Fruit fly (Drosophila melanogaster): ENCODE results near the gene CG2691.

Gene CG2691

DNA sequence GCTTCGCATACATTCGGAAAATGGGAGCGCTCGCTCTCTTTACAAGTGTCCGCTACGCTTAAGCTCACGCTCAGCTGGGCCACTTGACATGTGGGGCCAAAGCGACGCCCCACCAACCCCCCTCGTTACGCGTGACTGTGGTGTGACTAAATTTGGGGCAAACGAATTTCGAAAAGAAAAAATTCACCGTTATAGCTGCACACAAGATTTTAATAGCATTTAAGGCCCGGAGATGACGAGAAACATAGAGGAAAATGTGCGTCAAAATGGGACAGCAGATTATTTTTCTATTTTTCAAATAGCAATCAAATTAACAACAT, 16.4 kb upstream of the CG2691 start:
- TF ChIP-seq CG34367 (tag; optimal IDR thresholded peaks at IDR 0.05): no peak
- no peak for TF ChIP-seq CG32121 (GFP tag; IDR thresholded peaks at IDR 0.05)
- no peak for TF ChIP-seq CG13204 (GFP tag; optimal IDR thresholded peaks at IDR 0.05)
- TF ChIP-seq Ets98B (GFP tag; IDR thresholded peaks at IDR 0.05): no peak
- TF ChIP-seq CG17806 (tag; optimal IDR thresholded peaks at IDR 0.05): no peak
- no peak for TF ChIP-seq CG14655 (GFP tag; optimal IDR thresholded peaks at IDR 0.05)
- TF ChIP-seq Pif1A (GFP tag; optimal IDR thresholded peaks at IDR 0.05): no peak

DNA sequence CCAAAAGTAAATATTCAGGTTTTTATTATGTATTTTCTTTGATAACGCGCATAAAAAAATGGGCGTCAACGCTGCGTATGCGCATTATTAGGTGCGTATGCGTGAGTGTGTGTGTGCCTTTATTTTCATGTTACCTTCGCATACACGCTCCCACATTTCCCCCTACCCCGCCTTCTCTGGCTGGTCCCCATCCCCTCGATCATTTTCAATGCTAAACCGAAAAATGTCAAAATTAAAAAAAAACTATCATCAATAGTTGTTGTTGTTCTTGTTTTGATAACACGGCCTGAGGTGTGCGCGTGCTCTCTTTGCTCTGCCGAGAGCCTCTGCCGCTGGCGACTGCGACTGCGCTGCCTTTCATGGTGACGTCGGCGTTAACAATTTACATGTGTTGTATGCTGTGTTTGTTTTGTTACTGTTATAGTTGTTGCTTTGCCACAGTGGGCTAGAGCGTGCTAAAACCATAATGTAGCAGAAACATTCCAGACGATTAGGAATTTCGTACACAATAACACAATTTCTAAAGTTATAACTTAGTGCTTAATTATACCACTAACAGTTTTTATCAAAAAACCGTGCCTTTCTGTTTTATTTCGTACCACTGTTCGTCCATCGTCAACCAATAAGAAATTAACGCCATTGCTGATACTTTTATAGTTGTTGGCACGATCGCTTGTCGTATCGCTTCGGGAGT, 15.9 kb upstream of the CG2691 start:
- TF ChIP-seq D1 (tag; optimal IDR thresholded peaks at IDR 0.05) (peak; percentile 93), CG10348 (GFP tag; IDR thresholded peaks at IDR 0.05) (peak; percentile 96), CG34367 (tag; optimal IDR thresholded peaks at IDR 0.05) (peak; percentile 97), CG15710 (tag; optimal IDR thresholded peaks at IDR 0.05) (peak; percentile 96), Ets98B (GFP tag; IDR thresholded peaks at IDR 0.05) (peak; percentile 99), fd96Ca (GFP tag; IDR thresholded peaks at IDR 0.05) (peak; percentile 99), rn (GFP tag; IDR thresholded peaks at IDR 0.05) (peak; percentile 97), CG32121 (GFP tag; IDR thresholded peaks at IDR 0.05) (peak; percentile 99), Pif1B (GFP tag; optimal IDR thresholded peaks at IDR 0.05) (peak; percentile 99), CG9948 (tag; optimal IDR thresholded peaks at IDR 0.05) (peak; percentile 96), CG4496 (GFP tag; IDR thresholded peaks at IDR 0.05) (peak; percentile 99), CG14655 (GFP tag; optimal IDR thresholded peaks at IDR 0.05) (peak; percentile 98), EcR (GFP tag; optimal IDR thresholded peaks at IDR 0.05) (peak; percentile 55), CG8301 (tag; optimal IDR thresholded peaks at IDR 0.05) (peak; percentile 98), Snoo (tag; optimal IDR thresholded peaks at IDR 0.05) (peak; percentile 94), CG17806 (tag; optimal IDR thresholded peaks at IDR 0.05) (peak; percentile 98), CG12605 (GFP tag; IDR thresholded peaks at IDR 0.05) (peak; percentile 98), gl (tag; optimal IDR thresholded peaks at IDR 0.05) (peak; percentile 97), CG13204 (GFP tag; optimal IDR thresholded peaks at IDR 0.05) (peak; percentile 87), CG8159 (tag; optimal IDR thresholded peaks at IDR 0.05) (peak; percentile 97), Pif1A (GFP tag; optimal IDR thresholded peaks at IDR 0.05) (peak; percentile 99)

DNA sequence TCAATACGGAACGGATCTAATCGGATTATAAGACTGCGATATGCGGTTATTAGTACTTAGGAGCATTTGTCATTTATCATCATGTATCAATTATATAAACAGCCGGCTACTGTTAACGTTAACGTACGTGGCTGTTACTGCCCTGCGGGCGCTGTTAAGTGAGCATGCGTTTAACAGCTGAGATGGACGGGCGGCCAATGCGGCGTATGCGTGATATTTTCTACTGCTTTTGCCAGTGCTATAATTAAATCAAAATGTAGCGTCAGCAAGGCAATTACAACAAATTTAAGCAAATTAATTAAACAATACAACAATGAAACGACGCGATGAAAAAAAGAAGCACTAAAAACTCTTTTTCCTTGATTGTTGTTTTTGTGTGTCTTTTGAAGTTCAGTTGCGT, 13.4 kb upstream of the CG2691 start:
- TF ChIP-seq CG4496 (GFP tag; IDR thresholded peaks at IDR 0.05): no peak
- TF ChIP-seq D1 (tag; optimal IDR thresholded peaks at IDR 0.05): no peak
- no peak for TF ChIP-seq Pif1B (GFP tag; optimal IDR thresholded peaks at IDR 0.05)
- no peak for TF ChIP-seq CG17806 (tag; optimal IDR thresholded peaks at IDR 0.05)
- TF ChIP-seq CG15710 (tag; optimal IDR thresholded peaks at IDR 0.05): no peak
- TF ChIP-seq CG13204 (GFP tag; optimal IDR thresholded peaks at IDR 0.05): no peak
- no peak for TF ChIP-seq CG9948 (tag; optimal IDR thresholded peaks at IDR 0.05)
- TF ChIP-seq Ets98B (GFP tag; IDR thresholded peaks at IDR 0.05): no peak
- TF ChIP-seq CG32121 (GFP tag; IDR thresholded peaks at IDR 0.05): no peak
- no peak for TF ChIP-seq CG12605 (GFP tag; IDR thresholded peaks at IDR 0.05)
- TF ChIP-seq fd96Ca (GFP tag; IDR thresholded peaks at IDR 0.05): no peak
- TF ChIP-seq EcR (GFP tag; optimal IDR thresholded peaks at IDR 0.05): no peak
- TF ChIP-seq gl (tag; optimal IDR thresholded peaks at IDR 0.05): no peak
- TF ChIP-seq rn (GFP tag; IDR thresholded peaks at IDR 0.05): no peak
- no peak for TF ChIP-seq CG14655 (GFP tag; optimal IDR thresholded peaks at IDR 0.05)
- TF ChIP-seq CG8159 (tag; optimal IDR thresholded peaks at IDR 0.05): no peak

DNA sequence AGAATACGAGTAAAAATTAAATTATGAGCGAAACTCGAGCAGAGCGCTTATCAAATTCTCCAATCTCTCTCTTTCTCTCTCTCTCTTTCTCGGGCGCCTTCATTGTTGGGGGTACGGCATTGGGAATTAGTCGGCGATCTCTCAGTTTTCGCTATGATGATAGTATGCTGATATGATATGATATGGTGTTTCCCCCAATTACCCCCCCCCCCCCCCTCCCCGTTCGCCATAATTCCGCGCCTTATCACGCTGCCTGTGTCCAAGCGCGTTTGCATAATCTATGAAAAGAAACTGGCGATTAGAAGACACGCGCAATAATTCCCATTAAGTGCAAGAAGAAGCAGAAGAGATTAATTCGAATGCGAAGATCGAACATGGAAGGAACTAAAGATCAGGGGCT, 12.6 kb upstream of the CG2691 start:
- TF ChIP-seq CG12605 (GFP tag; IDR thresholded peaks at IDR 0.05): no peak
- no peak for TF ChIP-seq CG10348 (GFP tag; IDR thresholded peaks at IDR 0.05)
- no peak for TF ChIP-seq Pif1A (GFP tag; optimal IDR thresholded peaks at IDR 0.05)
- TF ChIP-seq CG15710 (tag; optimal IDR thresholded peaks at IDR 0.05): no peak
- TF ChIP-seq CG32121 (GFP tag; IDR thresholded peaks at IDR 0.05): no peak
- TF ChIP-seq fd96Ca (GFP tag; IDR thresholded peaks at IDR 0.05): no peak

DNA sequence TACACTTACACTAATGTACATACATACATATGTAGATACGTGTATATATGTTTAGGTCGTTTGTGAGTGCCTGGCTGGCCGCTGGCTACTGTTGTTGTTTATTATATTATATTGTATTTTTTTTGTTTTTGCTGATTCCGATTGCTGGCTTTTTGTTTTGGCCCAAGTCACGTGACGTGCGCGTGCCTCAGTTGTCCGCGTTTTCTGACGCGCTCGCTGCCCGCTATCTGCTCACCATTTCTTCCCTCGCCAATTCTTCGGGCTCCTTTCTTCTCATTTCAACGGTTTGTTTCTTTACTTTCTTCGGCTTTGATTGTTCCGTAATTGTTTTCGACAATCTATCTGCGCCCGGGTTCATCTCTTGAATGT, 10.8 kb upstream of the CG2691 start:
- no peak for TF ChIP-seq EcR (GFP tag; optimal IDR thresholded peaks at IDR 0.05)
- no peak for TF ChIP-seq D1 (tag; optimal IDR thresholded peaks at IDR 0.05)

DNA sequence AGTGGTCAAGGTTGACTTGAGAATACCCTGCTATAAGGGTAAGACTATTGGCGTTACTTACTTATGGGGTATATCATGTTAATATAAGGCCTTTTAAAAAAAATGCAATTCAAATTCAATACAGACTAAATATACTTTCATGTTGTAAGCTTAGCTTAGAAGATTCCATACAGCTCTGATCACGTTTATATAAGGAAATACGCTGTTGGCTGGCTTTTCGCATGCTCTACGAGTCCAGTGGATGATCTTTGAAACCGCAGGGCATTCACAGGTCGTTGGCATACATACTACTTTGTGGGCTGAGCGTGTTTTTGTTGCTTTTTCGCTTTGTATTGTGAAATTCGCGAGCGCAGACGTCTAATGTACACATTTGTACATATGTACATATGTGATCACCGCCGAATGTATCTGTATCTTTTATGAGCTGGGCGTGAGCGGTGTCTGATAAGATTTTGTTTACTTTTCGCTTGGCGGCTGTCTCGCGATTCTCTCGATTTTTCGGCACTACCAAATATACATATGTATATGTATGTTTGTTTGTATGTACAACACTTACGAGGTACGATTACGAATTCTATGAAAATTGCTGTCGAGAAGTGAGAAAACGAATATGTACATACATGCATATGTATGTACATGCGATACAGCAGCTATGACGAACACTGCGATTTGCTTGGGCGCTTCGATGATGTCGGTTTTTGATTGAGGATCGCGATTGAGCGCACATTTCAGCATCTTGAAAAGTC, 10.2 kb upstream of the CG2691 start:
- TF ChIP-seq gl (tag; optimal IDR thresholded peaks at IDR 0.05) (no peak), CG4496 (GFP tag; IDR thresholded peaks at IDR 0.05) (0 out of 3 replicates have a peak, but pooled peaks have one; percentile 24), Snoo (tag; optimal IDR thresholded peaks at IDR 0.05) (peak; percentile 6), Ets98B (GFP tag; IDR thresholded peaks at IDR 0.05) (no peak), CG9948 (tag; optimal IDR thresholded peaks at IDR 0.05) (no peak), CG14655 (GFP tag; optimal IDR thresholded peaks at IDR 0.05) (peak; percentile 20), EcR (GFP tag; optimal IDR thresholded peaks at IDR 0.05) (peak; percentile 10), CG8159 (tag; optimal IDR thresholded peaks at IDR 0.05) (no peak), Pif1A (GFP tag; optimal IDR thresholded peaks at IDR 0.05) (peak; percentile 34), CG8301 (tag; optimal IDR thresholded peaks at IDR 0.05) (peak; percentile 0)
